Worm (Caenorhabditis elegans): ENCODE results near the gene F58F12.2.

DNA sequence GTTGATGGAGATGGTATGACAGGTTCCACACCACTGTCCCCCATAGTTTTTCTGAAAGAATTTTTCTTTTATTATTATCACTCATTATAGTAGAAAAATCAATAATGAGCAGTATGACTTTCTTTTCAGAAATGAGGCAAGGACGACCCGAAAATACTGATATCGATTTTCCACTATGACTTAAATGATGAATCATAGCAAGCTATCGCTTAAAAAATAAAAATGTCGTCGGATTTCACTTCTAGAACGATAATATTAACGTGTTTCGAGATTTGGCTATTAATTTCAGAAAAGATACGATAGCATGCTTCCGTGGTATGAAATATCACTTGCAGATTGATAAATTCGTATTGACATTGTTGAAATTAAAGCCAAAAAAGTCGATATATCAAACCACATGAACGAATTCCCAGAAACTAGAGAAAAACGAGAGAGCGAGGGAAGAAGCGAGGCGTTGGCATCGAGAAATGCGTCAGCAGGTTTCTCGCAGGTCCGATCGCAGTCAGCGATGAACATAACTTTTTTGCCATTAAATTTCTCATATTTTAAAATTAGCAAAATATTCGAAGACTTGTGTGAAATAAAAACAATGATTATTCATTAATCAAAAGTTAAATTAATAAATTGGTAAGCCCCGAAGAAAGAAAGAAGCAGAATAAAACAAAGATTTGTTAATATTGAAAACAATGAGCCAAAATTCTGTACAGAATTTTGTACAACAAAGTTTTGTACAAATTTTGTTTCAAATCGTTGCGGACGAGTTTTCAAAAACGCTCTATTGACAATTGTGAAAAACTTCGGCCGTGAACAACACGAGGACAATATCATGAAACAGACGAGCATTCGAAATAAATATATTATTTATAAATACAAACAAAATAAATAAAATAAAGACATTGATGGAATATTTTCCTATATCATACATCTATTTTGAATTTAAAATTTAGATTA, 32.2 kb downstream of the F58F12.2 start, which contains the start of gene C32D5.11:
- TF ChIP-seq him-1 (tag; optimal IDR thresholded peaks at IDR 0.05): no peak
- no peak for TF ChIP-seq dao-5 (tag; optimal IDR thresholded peaks at IDR 0.05)
